Fruit fly (Drosophila melanogaster) whole organism, embryonic: ENCODE data around the gene wg.
A peak's percentile ranks its signal among the peaks of the same experiment; 100 is the strongest.

Experiments used
- B-H1 ChIP-seq: fragments of 200-800 bp; sonication (Bioruptor generic); IDR thresholded peaks from 3 replicates; pipeline ENCODE4 v1.3.6; 2022; ENCODE audit warnings: missing biosample characterization, missing genetic modification characterization
- CG11560 ChIP-seq: fragments of 200-800 bp; sonication (Bioruptor generic); IDR thresholded peaks from 3 replicates; pipeline ENCODE4 v1.3.6; 2022; ENCODE audit warnings: missing biosample characterization, missing genetic modification characterization
- Doc3 ChIP-seq: fragments of 200-800 bp; sonication (Bioruptor generic); IDR thresholded peaks from 3 replicates; pipeline ENCODE4 v1.3.6; 2022; ENCODE audit warnings: missing biosample characterization, missing genetic modification characterization; ENCODE audit not compliant: partially characterized antibody
- Drgx ChIP-seq: fragments of 200-800 bp; sonication (Bioruptor generic); IDR thresholded peaks from 2 replicates; pipeline ENCODE4 v1.3.6; 2022; ENCODE audit warnings: missing biosample characterization, missing genetic modification characterization
- E2f1 ChIP-seq: fragments of 200-800 bp; sonication (Bioruptor generic); IDR thresholded peaks from 2 replicates; pipeline ENCODE4 v1.3.6; 2022; ENCODE audit warnings: missing biosample characterization, missing genetic modification characterization
- Hr51 ChIP-seq, 2 experiments: fragments of 200-800 bp; sonication (Bioruptor generic); optimal IDR thresholded peaks; 2 replicates in 1 of 2; 3 replicates in 1 of 2; lab custom pipeline; 2016 to 2018; ENCODE audit warnings: missing biosample characterization in 2 of 2, missing genetic modification characterization in 2 of 2, mild to moderate bottlenecking in 1 of 2, moderate library complexity in 1 of 2
- Oli ChIP-seq: fragments of 200-800 bp; sonication (Bioruptor generic); optimal IDR thresholded peaks from 2 replicates; lab custom pipeline; 2018; ENCODE audit warnings: missing biosample characterization, mild to moderate bottlenecking, missing genetic modification characterization, moderate library complexity
- Trl ChIP-seq, 3 experiments: fragments of >200 bp in 2 of 3; fragments of 200-800 bp in 1 of 3; sonication (Bioruptor generic) in 1 of 3; optimal IDR thresholded peaks; 2 replicates in 1 of 3; 3 replicates in 2 of 3; lab custom pipeline; 2016 to 2017; ENCODE audit warnings: missing biosample characterization in 1 of 3, missing genetic modification characterization in 1 of 3
- dimm ChIP-seq: fragments of 200-800 bp; sonication (Bioruptor generic); IDR thresholded peaks from 2 replicates; pipeline ENCODE4 v1.3.6; 2022; ENCODE audit warnings: missing biosample characterization, missing genetic modification characterization
- fd96Cb ChIP-seq: fragments of 200-800 bp; sonication (Bioruptor generic); optimal IDR thresholded peaks from 2 replicates; lab custom pipeline; 2018; ENCODE audit warnings: missing biosample characterization, mild to moderate bottlenecking, missing genetic modification characterization, moderate library complexity
- inv ChIP-seq: fragments of 200-800 bp; sonication (Bioruptor generic); IDR thresholded peaks from 2 replicates; pipeline ENCODE4 v1.3.6; 2022; ENCODE audit warnings: missing biosample characterization, missing genetic modification characterization; ENCODE audit not compliant: partially characterized antibody
- maf-S ChIP-seq: fragments of 200-800 bp; sonication (Bioruptor generic); optimal IDR thresholded peaks from 2 replicates; lab custom pipeline; 2016; ENCODE audit warnings: missing biosample characterization, missing genetic modification characterization
- slp2 ChIP-seq: fragments of 200-800 bp; sonication (Bioruptor generic); optimal IDR thresholded peaks from 2 replicates; lab custom pipeline; 2016; ENCODE audit warnings: missing biosample characterization, missing genetic modification characterization

dm6 chr2L:7260251-7260650, 46.7 kb upstream of the wg start:
- no peak for TF ChIP-seq Drgx (GFP tag; lab: Robert Waterston, UW)
- no peak for TF ChIP-seq fd96Cb
- no peak for TF ChIP-seq Oli (tag; lab: Kevin White, UChicago)
- no peak for TF ChIP-seq dimm (GFP tag; lab: Robert Waterston, UW)
- TF ChIP-seq slp2 (GFP tag; lab: Kevin White, UChicago) = no peak
- TF ChIP-seq inv = no peak
- no peak for TF ChIP-seq B-H1 (GFP tag; lab: Robert Waterston, UW)
- no peak for TF ChIP-seq maf-S (GFP tag; lab: Kevin White, UChicago)
- TF ChIP-seq Hr51 (GFP tag; optimal IDR thresholded peaks at IDR 0.05; lab: Kevin White, UChicago) = no peak
- no peak for TF ChIP-seq CG11560 (tag; lab: Robert Waterston, UW)
- TF ChIP-seq Trl (optimal IDR thresholded peaks at IDR 0.05; lab: Kevin White, UChicago) = no peak
- no peak for TF ChIP-seq Trl (GFP tag; optimal IDR thresholded peaks at IDR 0.05; lab: Kevin White, UChicago)
- no peak for TF ChIP-seq Doc3 (GFP tag; lab: Robert Waterston, UW)
- TF ChIP-seq E2f1 (GFP tag; lab: Robert Waterston, UW) = 0 out of 2 replicates have a peak, but pooled peaks have one; percentile 13
